Fruit fly (Drosophila melanogaster): ENCODE data around the gene yin.

DNA sequence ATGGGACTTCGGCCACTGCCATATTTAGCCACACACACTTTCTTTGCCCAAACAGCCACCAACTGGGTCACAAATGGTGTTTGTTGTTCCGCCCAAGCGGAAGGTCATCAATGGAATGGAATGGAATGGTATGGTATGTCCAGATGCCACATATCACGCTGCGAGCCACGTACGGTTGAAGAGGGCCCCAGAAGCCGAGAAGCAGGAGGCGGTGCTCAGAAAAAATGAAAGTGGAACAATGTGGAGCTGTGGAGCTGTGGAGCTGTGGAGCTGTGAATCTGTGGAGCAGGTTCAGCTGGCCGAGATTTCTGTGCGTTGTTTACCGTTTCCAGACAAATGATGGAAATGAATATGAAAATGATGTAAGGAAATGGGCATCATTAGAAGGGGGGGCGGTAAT lies 15.0 kb upstream of the yin start:
- TF ChIP-seq Sp1 (GFP tag; optimal IDR thresholded peaks at IDR 0.05) (no peak), N (GFP tag; optimal IDR thresholded peaks at IDR 0.05) (no peak), woc (GFP tag; optimal IDR thresholded peaks at IDR 0.05) (no peak), fru (GFP tag; optimal IDR thresholded peaks at IDR 0.05) (no peak)

Measured in whole organism, wandering third instar larva.